Fruit fly (Drosophila melanogaster): Measurements from ENCODE around the gene CG15211.

Gene CG15211

dm6 chrX:10767350-10768005 is 4.9 kb upstream of the CG15211 start (continued):
- TF ChIP-seq achi (GFP tag; optimal IDR thresholded peaks at IDR 0.05) (peak; percentile 58), CG3919 (GFP tag; optimal IDR thresholded peaks at IDR 0.05) (peak; percentile 56), CG6808 (GFP tag; optimal IDR thresholded peaks at IDR 0.05) (peak; percentile 90), fd59A (GFP tag; optimal IDR thresholded peaks at IDR 0.05) (peak; percentile 47), CG6163 (GFP tag; IDR thresholded peaks at IDR 0.05) (peak; percentile 69; the same call in 2 of the 3 replicates), CG8632 (GFP tag; optimal IDR thresholded peaks at IDR 0.05) (peak; percentile 52), Hr39 (GFP tag; optimal IDR thresholded peaks at IDR 0.05) (peak; percentile 51), CG1621 (tag; optimal IDR thresholded peaks at IDR 0.05) (peak; percentile 54), CG31627 (GFP tag; optimal IDR thresholded peaks at IDR 0.05) (peak; percentile 54), CG10631 (GFP tag; optimal IDR thresholded peaks at IDR 0.05) (peak; percentile 70), CG11762 (GFP tag; optimal IDR thresholded peaks at IDR 0.05; ENCODE audit: insufficient read depth) (peak; percentile 51), CG10669 (GFP tag; optimal IDR thresholded peaks at IDR 0.05) (peak; percentile 60), CG32006 (GFP tag; optimal IDR thresholded peaks at IDR 0.05) (peak; percentile 85), Eip93F (GFP tag; optimal IDR thresholded peaks at IDR 0.05) (peak; percentile 73), svp (GFP tag) (peak; percentile 83), esn (GFP tag; optimal IDR thresholded peaks at IDR 0.05) (peak; percentile 59), spab (GFP tag; optimal IDR thresholded peaks at IDR 0.05) (peak; percentile 68), CG11902 (GFP tag; optimal IDR thresholded peaks at IDR 0.05) (no peak), CG8119 (GFP tag; IDR thresholded peaks at IDR 0.05) (peak; percentile 59), CG4318 (GFP tag; optimal IDR thresholded peaks at IDR 0.05) (peak; percentile 61)

dm6 chrX:10768043-10768674 is 4.2 kb upstream of the CG15211 start, which contains the start of the genes Atg8a and BTBD9:
Gene Atg8a (minus strand): TSS chrX:10768338.
Gene BTBD9 (plus strand): TSS chrX:10768537.
- TF ChIP-seq Smox (GFP tag; optimal IDR thresholded peaks at IDR 0.05) (no peak), Hr4 (GFP tag; optimal IDR thresholded peaks at IDR 0.05) (no peak), Eip78C (GFP tag) (peak; percentile 31), pdm3 (GFP tag; optimal IDR thresholded peaks at IDR 0.05) (no peak), fkh (GFP tag; optimal IDR thresholded peaks at IDR 0.05) (peak; percentile 5), CG6163 (GFP tag; IDR thresholded peaks at IDR 0.05) (no peak), CG4318 (GFP tag; optimal IDR thresholded peaks at IDR 0.05) (no peak), achi (GFP tag; optimal IDR thresholded peaks at IDR 0.05) (no peak)

- no peak for TF ChIP-seq Smox (GFP tag; optimal IDR thresholded peaks at IDR 0.05)
- TF ChIP-seq Eip78C (GFP tag), result peak; percentile 60
Observed at dm6 chrX:10772634-10773033, 293 bp downstream of the CG15211 start.

dm6 chrX:10773562-10773961 is 1.2 kb downstream of the CG15211 start:
- peak; percentile 39 for TF ChIP-seq CG10669 (GFP tag; optimal IDR thresholded peaks at IDR 0.05)
- no peak for TF ChIP-seq Sox14 (GFP tag; optimal IDR thresholded peaks at IDR 0.05)
- TF ChIP-seq salr (GFP tag; optimal IDR thresholded peaks at IDR 0.05), result peak in 1 of 2 experiments; percentile 0
- TF ChIP-seq CG9139 (GFP tag; optimal IDR thresholded peaks at IDR 0.05), result peak; percentile 24
- TF ChIP-seq CG3919 (GFP tag; optimal IDR thresholded peaks at IDR 0.05), result peak; percentile 8
- TF ChIP-seq CG10631 (GFP tag; optimal IDR thresholded peaks at IDR 0.05), result peak; percentile 34
- TF ChIP-seq cyc (GFP tag; optimal IDR thresholded peaks at IDR 0.05), result no peak
- TF ChIP-seq topi (GFP tag; optimal IDR thresholded peaks at IDR 0.05), result no peak
- no peak for TF ChIP-seq dac (GFP tag; optimal IDR thresholded peaks at IDR 0.05)
- TF ChIP-seq ss (GFP tag; optimal IDR thresholded peaks at IDR 0.05), result peak; percentile 11 to 64
- TF ChIP-seq CG6808 (GFP tag; optimal IDR thresholded peaks at IDR 0.05), result peak; percentile 29
- TF ChIP-seq CG8119 (GFP tag; IDR thresholded peaks at IDR 0.05), result 0 out of 3 replicates have a peak, but pooled peaks have one; percentile 20
- TF ChIP-seq Hr39 (GFP tag; optimal IDR thresholded peaks at IDR 0.05), result no peak
- TF ChIP-seq CG7368 (GFP tag; optimal IDR thresholded peaks at IDR 0.05), result no peak
- TF ChIP-seq Eip78C (GFP tag), result peak; percentile 67
- TF ChIP-seq CG6276 (GFP tag; optimal IDR thresholded peaks at IDR 0.05), result peak; percentile 3
- peak; percentile 12 for TF ChIP-seq net (GFP tag; optimal IDR thresholded peaks at IDR 0.05)
- TF ChIP-seq fkh (GFP tag; optimal IDR thresholded peaks at IDR 0.05), result peak; percentile 57
- no peak for TF ChIP-seq esn (GFP tag; optimal IDR thresholded peaks at IDR 0.05)
- peak; percentile 2 for TF ChIP-seq spab (GFP tag; optimal IDR thresholded peaks at IDR 0.05)
